Worm (Caenorhabditis elegans): ENCODE data around the gene cyy-1.
A peak's percentile ranks its signal among the peaks of the same experiment; 100 is the strongest.

cyy-1 gene

DNA sequence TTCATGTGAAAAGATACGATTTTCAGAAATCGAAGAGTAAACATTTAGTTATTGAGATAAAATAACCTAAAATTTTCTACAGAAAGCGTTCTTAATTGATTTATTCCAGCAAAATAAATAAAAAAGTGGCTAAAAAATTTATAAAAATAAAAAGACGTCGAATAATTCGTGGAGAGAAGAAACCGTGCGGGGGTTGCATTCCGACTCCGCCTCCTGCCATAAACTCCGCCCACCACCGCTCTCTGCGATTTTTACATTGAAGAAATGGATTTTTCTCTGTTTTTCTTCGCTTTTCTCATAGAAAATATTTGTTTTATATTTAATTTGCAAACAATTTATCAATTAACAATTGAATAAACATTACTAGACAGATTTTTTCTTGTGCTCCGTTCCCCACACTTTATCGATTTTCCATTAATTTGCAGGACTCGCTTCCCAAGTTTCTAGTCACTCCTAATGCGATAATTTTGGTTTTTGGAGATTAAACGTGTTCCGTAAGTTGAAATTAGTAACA is at the start of gene cyy-1, which contains the start of gene ubxn-4:
Gene cyy-1 (plus strand): TSS at position 426 of the 514 bp plus-strand sequence.
Gene ubxn-4 (minus strand): TSS at position 114 of the 514 bp plus-strand sequence.
- TF ChIP-seq nfya-1 (tag; optimal IDR thresholded peaks at IDR 0.05) (peak; percentile 31), ttx-3 (tag; optimal IDR thresholded peaks at IDR 0.05) (no peak), T23F11.4 (GFP tag; optimal IDR thresholded peaks at IDR 0.05) (no peak), unc-55 (GFP tag; optimal IDR thresholded peaks at IDR 0.05) (no peak), zip-5 (tag; optimal IDR thresholded peaks at IDR 0.05) (no peak), ceh-18 (tag; optimal IDR thresholded peaks at IDR 0.05) (no peak), pat-9 (tag; optimal IDR thresholded peaks at IDR 0.05) (no peak), ets-4 (tag; optimal IDR thresholded peaks at IDR 0.05) (no peak), ceh-2 (tag; optimal IDR thresholded peaks at IDR 0.05) (no peak), sox-2 (GFP tag; IDR thresholded peaks at IDR 0.05) (no peak), dmd-4 (tag; optimal IDR thresholded peaks at IDR 0.05; ENCODE audit: borderline replicate concordance) (no peak), ceh-31 (tag; optimal IDR thresholded peaks at IDR 0.05) (peak; percentile 3), elt-2 (tag; optimal IDR thresholded peaks at IDR 0.05) (peak; percentile 26), elt-4 (tag; optimal IDR thresholded peaks at IDR 0.05) (no peak)

- TF ChIP-seq elt-4 (tag; optimal IDR thresholded peaks at IDR 0.05) (no peak), ceh-9 (tag; optimal IDR thresholded peaks at IDR 0.05) (no peak), ttx-3 (tag; optimal IDR thresholded peaks at IDR 0.05) (no peak), hlh-30 (tag; optimal IDR thresholded peaks at IDR 0.05; ENCODE audit: insufficient read depth) (peak; percentile 10), pax-1 (tag; optimal IDR thresholded peaks at IDR 0.05) (no peak), rnt-1 (tag; optimal IDR thresholded peaks at IDR 0.05) (no peak), hlh-13 (GFP tag; optimal IDR thresholded peaks at IDR 0.05) (no peak), syd-9 (tag; optimal IDR thresholded peaks at IDR 0.05) (peak; percentile 56), fkh-6 (tag; optimal IDR thresholded peaks at IDR 0.05) (no peak), odd-2 (tag; optimal IDR thresholded peaks at IDR 0.05) (no peak), unc-55 (GFP tag; optimal IDR thresholded peaks at IDR 0.05) (peak; percentile 14), lin-11 (tag; optimal IDR thresholded peaks at IDR 0.05) (peak; percentile 8), tbx-7 (tag; optimal IDR thresholded peaks at IDR 0.05) (peak; percentile 37), che-1 (tag; optimal IDR thresholded peaks at IDR 0.05) (peak; percentile 12), F13H6.1 (tag; optimal IDR thresholded peaks at IDR 0.05) (no peak), nhr-11 (tag; optimal IDR thresholded peaks at IDR 0.05) (no peak), ceh-19 (GFP tag; optimal IDR thresholded peaks at IDR 0.05) (no peak), hlh-6 (tag; optimal IDR thresholded peaks at IDR 0.05) (peak; percentile 25), elt-2 (tag; optimal IDR thresholded peaks at IDR 0.05) (peak; percentile 14), nfya-1 (tag; optimal IDR thresholded peaks at IDR 0.05) (peak; percentile 87), Y22D7AL.16 (tag; optimal IDR thresholded peaks at IDR 0.05) (no peak), ref-2 (tag; optimal IDR thresholded peaks at IDR 0.05) (peak; percentile 26), lim-6 (tag; optimal IDR thresholded peaks at IDR 0.05) (no peak), eyg-1 (tag; optimal IDR thresholded peaks at IDR 0.05) (peak; percentile 55), sdc-2 (tag; optimal IDR thresholded peaks at IDR 0.05) (peak; percentile 7), ceh-14 (tag; optimal IDR thresholded peaks at IDR 0.05) (peak; percentile 37), tbx-2 (tag; optimal IDR thresholded peaks at IDR 0.05) (peak; percentile 60), ceh-34 (tag; optimal IDR thresholded peaks at IDR 0.05) (peak; percentile 70), T23F11.4 (GFP tag; optimal IDR thresholded peaks at IDR 0.05) (no peak), ceh-18 (tag; optimal IDR thresholded peaks at IDR 0.05) (peak; percentile 81), ahr-1 (tag; optimal IDR thresholded peaks at IDR 0.05) (no peak), ceh-2 (tag; optimal IDR thresholded peaks at IDR 0.05) (peak; percentile 39), unc-42 (tag; optimal IDR thresholded peaks at IDR 0.05) (peak; percentile 55), pros-1 (tag; optimal IDR thresholded peaks at IDR 0.05) (peak; percentile 40), ceh-31 (tag; optimal IDR thresholded peaks at IDR 0.05) (peak; percentile 85)
These were observed 49.2 kb upstream of the cyy-1 start for ce11 chrIII:8356407-8356881.

Measured in whole organism, late embryonic.